Fruit fly (Drosophila melanogaster) whole organism, embryonic: Measurements from ENCODE around the gene PpV.
A peak's percentile ranks its signal among the peaks of the same experiment; 100 is the strongest.

ENCODE experiments used
- CG11560 ChIP-seq: fragments of 200-800 bp; sonication (Bioruptor generic); IDR thresholded peaks from 3 replicates; pipeline ENCODE4 v1.3.6; 2022; ENCODE audit warnings: missing biosample characterization, missing genetic modification characterization
- CG13287 ChIP-seq: fragments of 200-800 bp; sonication (Bioruptor generic); IDR thresholded peaks from 2 replicates; pipeline ENCODE4 v1.3.6; 2022; ENCODE audit warnings: missing biosample characterization, missing genetic modification characterization; ENCODE audit not compliant: partially characterized antibody
- CG17186 ChIP-seq: fragments of 200-800 bp; sonication (Bioruptor generic); optimal IDR thresholded peaks from 3 replicates; lab custom pipeline; 2017; ENCODE audit warnings: missing biosample characterization, missing genetic modification reagents, missing genetic modification characterization
- CG32767 ChIP-seq: fragments of 200-800 bp; sonication (Bioruptor generic); IDR thresholded peaks from 2 replicates; pipeline ENCODE4 v1.3.6; 2022; ENCODE audit warnings: missing biosample characterization, missing genetic modification characterization
- CG3995 ChIP-seq: fragments of 200-800 bp; sonication (Bioruptor generic); optimal IDR thresholded peaks from 3 replicates; lab custom pipeline; 2016; ENCODE audit warnings: missing biosample characterization, missing genetic modification characterization
- CG6175 ChIP-seq: fragments of 200-800 bp; sonication (Bioruptor generic); IDR thresholded peaks from 3 replicates; pipeline ENCODE4 v1.3.6; 2022; ENCODE audit warnings: missing biosample characterization, missing genetic modification characterization
- CG6254 ChIP-seq: fragments of 200-800 bp; sonication (Bioruptor generic); optimal IDR thresholded peaks from 3 replicates; lab custom pipeline; 2017; ENCODE audit warnings: mild to moderate bottlenecking, missing biosample characterization, missing genetic modification reagents, missing genetic modification characterization
- CG6791 ChIP-seq: fragments of 200-800 bp; sonication (Bioruptor generic); IDR thresholded peaks from 3 replicates; pipeline ENCODE4 v1.3.6; 2022; ENCODE audit warnings: missing biosample characterization, missing genetic modification characterization; ENCODE audit not compliant: partially characterized antibody
- CG7372 ChIP-seq: fragments of 200-800 bp; sonication (Bioruptor generic); IDR thresholded peaks from 2 replicates; pipeline ENCODE4 v1.3.6; 2022; ENCODE audit warnings: missing biosample characterization, missing genetic modification characterization
- CG9215 ChIP-seq: fragments of 200-800 bp; sonication (Bioruptor generic); IDR thresholded peaks from 2 replicates; pipeline ENCODE4 v1.3.6; 2022; ENCODE audit warnings: missing biosample characterization, missing genetic modification characterization
- CG9437 ChIP-seq: fragments of 200-800 bp; sonication (Bioruptor generic); optimal IDR thresholded peaks from 2 replicates; lab custom pipeline; 2018; ENCODE audit warnings: missing biosample characterization, mild to moderate bottlenecking, missing genetic modification characterization
- CG9932 ChIP-seq: fragments of 200-800 bp; sonication (Bioruptor generic); IDR thresholded peaks from 2 replicates; pipeline ENCODE4 v1.3.6; 2022; ENCODE audit warnings: missing biosample characterization, missing genetic modification characterization
- E2f1 ChIP-seq: fragments of 200-800 bp; sonication (Bioruptor generic); IDR thresholded peaks from 2 replicates; pipeline ENCODE4 v1.3.6; 2022; ENCODE audit warnings: missing biosample characterization, missing genetic modification characterization
- Ets65A ChIP-seq: fragments of 200-800 bp; sonication (Bioruptor generic); peaks from one replicate; lab custom pipeline; 2016; ENCODE audit warnings: missing biosample characterization, missing genetic modification characterization
- HHEX ChIP-seq: fragments of 200-800 bp; sonication (Bioruptor generic); optimal IDR thresholded peaks from 3 replicates; lab custom pipeline; 2017; ENCODE audit warnings: missing biosample characterization, mild to moderate bottlenecking, missing genetic modification characterization, missing genetic modification reagents
- HLH3B ChIP-seq: fragments of 200-800 bp; sonication (Bioruptor generic); IDR thresholded peaks from 2 replicates; pipeline ENCODE4 v1.3.6; 2022; ENCODE audit warnings: missing biosample characterization, missing genetic modification characterization
- HmgZ ChIP-seq: fragments of 200-800 bp; sonication (Bioruptor generic); optimal IDR thresholded peaks from 2 replicates; lab custom pipeline; 2018; ENCODE audit warnings: missing biosample characterization, mild to moderate bottlenecking, missing genetic modification characterization
- Jarid2 ChIP-seq: fragments of 200-800 bp; sonication (Bioruptor generic); optimal IDR thresholded peaks from 3 replicates; lab custom pipeline; 2017; ENCODE audit warnings: mild to moderate bottlenecking, missing biosample characterization, missing genetic modification reagents, missing genetic modification characterization
- MESR4 ChIP-seq: fragments of 200-800 bp; sonication (Bioruptor generic); optimal IDR thresholded peaks from 2 replicates; lab custom pipeline; 2018; ENCODE audit warnings: missing biosample characterization, mild to moderate bottlenecking, missing genetic modification characterization, moderate library complexity
- Myb ChIP-seq: fragments of 200-800 bp; sonication (Bioruptor generic); optimal IDR thresholded peaks from 2 replicates; lab custom pipeline; 2016; ENCODE audit warnings: missing biosample characterization, missing genetic modification characterization
- NFAT ChIP-seq: fragments of 200-800 bp; sonication (Bioruptor generic); IDR thresholded peaks from 2 replicates; pipeline ENCODE4 v1.3.6; 2022; ENCODE audit warnings: missing biosample characterization, missing genetic modification characterization
- Opbp ChIP-seq: fragments of 200-800 bp; sonication (Bioruptor generic); IDR thresholded peaks from 3 replicates; pipeline ENCODE4 v1.3.6; 2022; ENCODE audit warnings: missing biosample characterization, missing genetic modification characterization; ENCODE audit not compliant: partially characterized antibody
- emc ChIP-seq: fragments of 200-800 bp; sonication (Bioruptor generic); optimal IDR thresholded peaks from 2 replicates; lab custom pipeline; 2016; ENCODE audit warnings: missing biosample characterization, missing genetic modification characterization
- gcm2 ChIP-seq: fragments of 200-800 bp; sonication (Bioruptor generic); optimal IDR thresholded peaks from 2 replicates; lab custom pipeline; 2016; ENCODE audit warnings: missing biosample characterization, missing genetic modification characterization
- her ChIP-seq: fragments of 200-800 bp; sonication (Bioruptor generic); optimal IDR thresholded peaks from 2 replicates; lab custom pipeline; 2016; ENCODE audit warnings: missing biosample characterization, missing genetic modification characterization
- insv ChIP-seq, 2 experiments: fragments of 200-800 bp; sonication (Bioruptor generic); optimal IDR thresholded peaks; 3 replicates each; lab custom pipeline; 2016 to 2018; ENCODE audit warnings: missing biosample characterization in 2 of 2, missing genetic modification characterization in 2 of 2
- ken ChIP-seq: fragments of 200-800 bp; sonication (Bioruptor generic); IDR thresholded peaks from 3 replicates; pipeline ENCODE4 v1.3.6; 2022; ENCODE audit warnings: missing biosample characterization, missing genetic modification characterization
- mirr ChIP-seq: fragments of 200-800 bp; sonication (Bioruptor generic); optimal IDR thresholded peaks from 3 replicates; lab custom pipeline; 2018; ENCODE audit warnings: missing biosample characterization, mild to moderate bottlenecking, missing genetic modification characterization
- pan ChIP-seq, 4 experiments: fragments of >200 bp in 3 of 4; fragments of 200-800 bp in 1 of 4; sonication (Bioruptor generic) in 1 of 4; optimal IDR thresholded peaks in 3 of 4; IDR thresholded peaks in 1 of 4; 2 replicates each; pipeline versions ENCODE4 v1.3.6 to Lab custom; 2017 to 2022; ENCODE audit warnings: missing biosample characterization in 2 of 4, missing genetic modification characterization in 2 of 4, mixed read lengths in 1 of 4
- peb ChIP-seq: fragments of 200-800 bp; sonication (Bioruptor generic); IDR thresholded peaks from 2 replicates; pipeline ENCODE4 v1.3.6; 2022; ENCODE audit warnings: missing biosample characterization, missing genetic modification characterization
- pfk ChIP-seq: fragments of 200-800 bp; sonication (Bioruptor generic); optimal IDR thresholded peaks from 2 replicates; lab custom pipeline; 2018; ENCODE audit warnings: missing biosample characterization, mild to moderate bottlenecking, missing genetic modification characterization, moderate library complexity
- repo ChIP-seq: fragments of 200-800 bp; sonication (Bioruptor generic); optimal IDR thresholded peaks from 2 replicates; lab custom pipeline; 2016; ENCODE audit warnings: missing biosample characterization, missing genetic modification characterization
- sd ChIP-seq: fragments of 200-800 bp; sonication (Bioruptor generic); optimal IDR thresholded peaks from 3 replicates; lab custom pipeline; 2018; ENCODE audit warnings: missing biosample characterization, mild to moderate bottlenecking, missing genetic modification characterization, moderate library complexity
- tio ChIP-seq: fragments of 200-800 bp; sonication (Bioruptor generic); optimal IDR thresholded peaks from 2 replicates; lab custom pipeline; 2017; ENCODE audit warnings: missing biosample characterization, missing genetic modification characterization, inconsistent platforms
- tll ChIP-seq, 2 experiments: fragments of 200-800 bp in 1 of 2; fragments of >200 bp in 1 of 2; sonication (Bioruptor generic) in 1 of 2; optimal IDR thresholded peaks; 2 replicates each; lab custom pipeline; 2017 to 2019; ENCODE audit warnings: missing biosample characterization in 2 of 2, missing genetic modification characterization in 2 of 2, mild to moderate bottlenecking in 1 of 2, moderate library complexity in 1 of 2
- trem ChIP-seq: fragments of 200-800 bp; optimal IDR thresholded peaks from 3 replicates; lab custom pipeline; 2019; ENCODE audit warnings: missing biosample characterization, mild to moderate bottlenecking, missing genetic modification characterization, moderate library complexity
- wek ChIP-seq: fragments of 200-800 bp; sonication (Bioruptor generic); optimal IDR thresholded peaks from 3 replicates; lab custom pipeline; 2018; ENCODE audit warnings: missing biosample characterization, mild to moderate bottlenecking, missing genetic modification characterization, moderate library complexity
- z ChIP-seq: fragments of 200-800 bp; sonication (Bioruptor generic); IDR thresholded peaks from 3 replicates; pipeline ENCODE4 v1.3.6; 2022; ENCODE audit warnings: missing biosample characterization, missing genetic modification characterization

PpV gene

DNA sequence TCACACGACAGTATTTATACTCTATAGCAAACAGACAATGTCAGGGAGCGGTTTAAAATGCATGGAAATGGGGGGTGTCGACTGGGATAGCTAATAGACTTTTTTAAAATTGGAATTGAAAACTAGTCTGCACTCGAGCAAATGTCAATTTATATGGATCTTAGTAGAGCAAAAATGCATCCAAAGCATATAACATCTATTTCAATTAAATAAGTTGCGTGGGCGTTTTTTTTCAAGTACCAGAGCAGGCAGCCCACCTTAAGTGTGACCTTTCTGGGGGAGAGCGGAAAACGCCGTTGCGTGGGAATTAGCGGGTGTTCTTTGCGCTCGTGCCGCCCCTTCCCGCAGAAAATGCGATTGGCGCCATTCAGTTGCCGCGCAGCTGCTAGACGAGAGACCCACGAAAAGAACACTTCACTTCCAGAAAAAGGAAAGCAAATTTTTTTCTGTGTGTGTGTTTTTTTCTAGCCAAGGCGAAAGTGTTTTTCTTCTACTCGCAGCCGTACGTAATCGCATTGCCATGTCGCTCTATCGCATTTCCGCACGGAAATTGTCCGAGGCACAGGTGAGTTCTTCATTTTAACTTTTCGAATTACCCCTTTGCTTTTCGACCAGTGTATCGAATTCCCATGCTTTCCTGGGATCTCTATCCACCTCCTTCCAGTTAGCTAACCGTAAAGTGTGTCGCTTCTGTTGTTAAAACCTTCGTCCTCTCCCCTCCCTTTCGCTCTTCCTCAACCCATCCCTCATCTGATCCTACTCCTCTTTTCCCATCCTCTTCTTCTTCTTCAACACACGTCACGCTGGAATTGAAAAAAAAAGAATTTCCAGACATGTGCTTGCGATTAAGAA lies 20.6 kb downstream of the PpV start (continued):
- TF ChIP-seq trem (tag; lab: Kevin White, UChicago) (peak; percentile 21), tio (GFP tag; lab: Kevin White, UChicago) (no peak), HLH3B (GFP tag; lab: Robert Waterston, UW) (0 out of 2 replicates have a peak, but pooled peaks have one; percentile 14), ken (GFP tag; lab: Robert Waterston, UW) (0 out of 3 replicates have a peak, but pooled peaks have one; percentile 39), wek (GFP tag; lab: Kevin White, UChicago) (peak; percentile 12), CG9215 (no peak), pfk (no peak), tll (GFP tag; optimal IDR thresholded peaks at IDR 0.05; lab: Kevin White, UChicago) (peak in 1 of 2 experiments; percentile 2), CG7372 (GFP tag; lab: Robert Waterston, UW) (no peak), z (GFP tag; lab: Robert Waterston, UW) (no peak), Jarid2 (peak; percentile 77), MESR4 (GFP tag; lab: Kevin White, UChicago) (peak; percentile 51), CG17186 (GFP tag; lab: Kevin White, UChicago) (peak; percentile 90), repo (GFP tag; lab: Kevin White, UChicago) (peak; percentile 13), Ets65A (GFP tag; lab: Kevin White, UChicago) (peak; percentile 78), NFAT (GFP tag; lab: Robert Waterston, UW) (0 out of 2 replicates have a peak, but pooled peaks have one; percentile 9), peb (GFP tag; lab: Robert Waterston, UW) (no peak), sd (tag; lab: Kevin White, UChicago) (no peak), CG32767 (GFP tag; lab: Robert Waterston, UW) (0 out of 2 replicates have a peak, but pooled peaks have one; percentile 29), insv (GFP tag; optimal IDR thresholded peaks at IDR 0.05; lab: Kevin White, UChicago) (peak in 1 of 2 experiments; percentile 14), her (GFP tag; lab: Kevin White, UChicago) (peak; percentile 39), Myb (peak; percentile 75), CG9932 (GFP tag; lab: Robert Waterston, UW) (no peak), pan (optimal IDR thresholded peaks at IDR 0.05; lab: Kevin White, UChicago) (no peak), pan (GFP tag; optimal IDR thresholded peaks at IDR 0.05 in 1 of 2, IDR thresholded peaks at IDR 0.05 in 1 of 2) (peak in 1 of 2 experiments; percentile 27), E2f1 (GFP tag; lab: Robert Waterston, UW) (peak; percentile 45; the same call in 1 of the 2 replicates), HHEX (peak; percentile 51), CG13287 (GFP tag; lab: Robert Waterston, UW) (peak; percentile 27; the same call in 1 of the 2 replicates), CG11560 (tag; lab: Robert Waterston, UW) (no peak), CG3995 (GFP tag; lab: Kevin White, UChicago) (peak; percentile 71), CG9437 (GFP tag; lab: Kevin White, UChicago) (peak; percentile 21), CG6254 (GFP tag; lab: Kevin White, UChicago) (peak; percentile 91), CG6175 (GFP tag; lab: Robert Waterston, UW) (0 out of 3 replicates have a peak, but pooled peaks have one; percentile 21), HmgZ (tag; lab: Kevin White, UChicago) (no peak), CG6791 (GFP tag; lab: Robert Waterston, UW) (0 out of 3 replicates have a peak, but pooled peaks have one; percentile 39), emc (GFP tag; lab: Kevin White, UChicago) (no peak), mirr (GFP tag; lab: Kevin White, UChicago) (peak; percentile 6), gcm2 (GFP tag; lab: Kevin White, UChicago) (no peak), Opbp (no peak; the same call in 2 of the 3 replicates)
